Worm (Caenorhabditis elegans) whole organism, early embryonic: ENCODE data around the gene C45G9.15.

Experiments
- B0310.2 ChIP-seq: sonication (generic microtip); optimal IDR thresholded peaks from 2 replicates; lab custom pipeline; 2016; ENCODE audit warnings: mild to moderate bottlenecking, missing genetic modification characterization, missing compliant biosample characterization
- F13C5.2 ChIP-seq: sonication (generic microtip); optimal IDR thresholded peaks from 2 replicates; lab custom pipeline; 2017; ENCODE audit warnings: mild to moderate bottlenecking, missing genetic modification characterization, inconsistent platforms, missing compliant biosample characterization
- aly-1 ChIP-seq: sonication (generic microtip); optimal IDR thresholded peaks from 2 replicates; lab custom pipeline; 2016; ENCODE audit warnings: missing genetic modification characterization, missing compliant biosample characterization
- ama-1 ChIP-seq: fragments of 150-350 bp; optimal IDR thresholded peaks from 2 replicates; lab custom pipeline; 2014
- ceh-13 ChIP-seq: fragments of 200-800 bp; sonication (Bioruptor generic); optimal IDR thresholded peaks from 2 replicates; lab custom pipeline; 2018; ENCODE audit warnings: mild to moderate bottlenecking, missing genetic modification characterization, missing compliant biosample characterization
- ceh-36 ChIP-seq: sonication (generic microtip); optimal IDR thresholded peaks from 2 replicates; lab custom pipeline; 2016; ENCODE audit warnings: missing genetic modification characterization, inconsistent platforms, missing compliant biosample characterization
- ets-7 ChIP-seq: sonication (generic microtip); optimal IDR thresholded peaks from 2 replicates; lab custom pipeline; 2016; ENCODE audit warnings: missing genotype, missing genetic modification characterization, missing compliant biosample characterization
- flt-1 ChIP-seq: fragments of 200-800 bp; sonication (Bioruptor generic); IDR thresholded peaks from 2 replicates; pipeline ENCODE4 v1.3.6; 2022; ENCODE audit warnings: missing genetic modification characterization, missing compliant biosample characterization
- hmbx-1 ChIP-seq: sonication (generic microtip); optimal IDR thresholded peaks from 2 replicates; lab custom pipeline; 2016; ENCODE audit warnings: mild to moderate bottlenecking, missing genetic modification characterization, missing compliant biosample characterization
- hmg-4 ChIP-seq: fragments of 200-800 bp; sonication (Bioruptor generic); optimal IDR thresholded peaks from 2 replicates; lab custom pipeline; 2018; ENCODE audit warnings: mild to moderate bottlenecking, missing genetic modification characterization, missing compliant biosample characterization
- hnd-1 ChIP-seq: sonication (generic microtip); optimal IDR thresholded peaks from 2 replicates; lab custom pipeline; 2016; ENCODE audit warnings: missing genetic modification characterization, missing compliant biosample characterization
- pes-1 ChIP-seq: fragments of 200-800 bp; sonication (Bioruptor generic); IDR thresholded peaks from 2 replicates; pipeline ENCODE4 v1.3.6; 2022; ENCODE audit warnings: missing genetic modification reagents, missing genetic modification characterization, missing compliant biosample characterization
- scrt-1 ChIP-seq: fragments of 200-800 bp; sonication (Bioruptor generic); IDR thresholded peaks from 2 replicates; pipeline ENCODE4 v1.3.6; 2022; ENCODE audit warnings: missing genetic modification characterization, missing compliant biosample characterization
- sea-1 ChIP-seq: fragments of 200-800 bp; sonication (Bioruptor generic); conservative IDR thresholded peaks from 2 replicates; pipeline ENCODE4 v1.3.6; 2022; ENCODE audit warnings: missing genetic modification characterization, missing compliant biosample characterization
- tbx-11 ChIP-seq: fragments of 200-800 bp; sonication (Bioruptor generic); IDR thresholded peaks from 2 replicates; pipeline ENCODE4 v1.3.6; 2022; ENCODE audit warnings: missing genetic modification characterization, missing compliant biosample characterization
- tbx-37 ChIP-seq: fragments of 200-800 bp; sonication (Bioruptor generic); conservative IDR thresholded peaks from 2 replicates; pipeline ENCODE4 v1.3.6; 2022; ENCODE audit warnings: missing genetic modification reagents, missing genetic modification characterization, missing compliant biosample characterization
- tra-4 ChIP-seq: sonication (generic microtip); optimal IDR thresholded peaks from 2 replicates; lab custom pipeline; 2017; ENCODE audit warnings: missing genetic modification characterization, missing compliant biosample characterization

Gene C45G9.15

ce11 chrIII:5004621-5005020, 47.2 kb downstream of the C45G9.15 start, which contains the start of gene R144.6:
Gene R144.6, minus strand, starts transcription at chrIII:5004721.
- TF ChIP-seq tbx-11: no peak
- TF ChIP-seq hnd-1 (tag; lab: Kevin White, UChicago): no peak
- no peak for TF ChIP-seq tbx-37 (GFP tag; lab: Robert Waterston, UW)
- TF ChIP-seq flt-1: no peak
- TF ChIP-seq ceh-36 (tag; lab: Kevin White, UChicago): no peak
- no peak for TF ChIP-seq ama-1 (lab: Kevin White, UChicago)
- TF ChIP-seq hmbx-1 (tag; lab: Kevin White, UChicago): no peak
- no peak for TF ChIP-seq scrt-1 (GFP tag; lab: Robert Waterston, UW)
- TF ChIP-seq sea-1 (GFP tag; lab: Robert Waterston, UW): no peak
- TF ChIP-seq ceh-13 (GFP tag; lab: Kevin White, UChicago): no peak
- no peak for TF ChIP-seq F13C5.2 (tag; lab: Kevin White, UChicago)
- no peak for TF ChIP-seq tra-4
- no peak for TF ChIP-seq aly-1 (tag; lab: Kevin White, UChicago)
- TF ChIP-seq B0310.2 (tag; lab: Kevin White, UChicago): no peak
- no peak for TF ChIP-seq pes-1 (GFP tag; lab: Robert Waterston, UW)
- no peak for TF ChIP-seq ets-7 (tag; lab: Kevin White, UChicago)
- TF ChIP-seq hmg-4 (GFP tag; lab: Kevin White, UChicago): no peak

ce11 chrIII:5002231-5002630, 49.6 kb downstream of the C45G9.15 start, which contains the start of gene R144.10:
Gene R144.10, minus strand, starts transcription at chrIII:5002331.
- TF ChIP-seq pes-1 (GFP tag; lab: Robert Waterston, UW) (no peak), F13C5.2 (tag; lab: Kevin White, UChicago) (no peak), B0310.2 (tag; lab: Kevin White, UChicago) (no peak)
